Worm (Caenorhabditis elegans): ENCODE measurements around the gene F49E2.2.
A peak's percentile ranks its signal among the peaks of the same experiment; 100 is the strongest.

Gene F49E2.2

DNA sequence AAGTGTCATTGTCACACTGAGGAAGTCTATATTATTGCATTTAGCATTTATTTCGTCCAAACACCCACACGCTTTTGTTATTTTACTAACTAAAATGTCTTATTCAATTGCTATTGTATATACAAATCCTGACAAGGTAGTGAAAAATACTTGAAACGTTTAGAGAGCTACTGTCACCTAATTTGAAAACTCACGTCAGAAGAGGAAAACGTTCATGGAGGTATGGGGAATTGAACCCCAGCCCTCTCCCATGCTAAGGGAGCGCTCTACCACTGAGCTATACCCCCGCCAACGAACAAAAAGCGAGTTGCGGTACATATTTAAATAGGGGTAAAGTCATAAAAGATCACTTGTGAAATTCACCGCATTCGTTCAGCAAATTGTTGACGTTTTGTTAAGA, 56.1 kb downstream of the F49E2.2 start:
- no peak for TF ChIP-seq cog-1 (tag; optimal IDR thresholded peaks at IDR 0.05)
- TF ChIP-seq ref-1 (GFP tag; conservative IDR thresholded peaks at IDR 0.05), result 0 out of 2 replicates have a peak, but pooled peaks have one; percentile 37
- TF ChIP-seq flt-1 (GFP tag; IDR thresholded peaks at IDR 0.05), result peak; percentile 83
- TF ChIP-seq tab-1 (GFP tag; IDR thresholded peaks at IDR 0.05), result peak; percentile 73
- no peak for TF ChIP-seq med-1 (GFP tag; optimal IDR thresholded peaks at IDR 0.05; ENCODE audit: insufficient read depth)
- TF ChIP-seq T22C8.4 (GFP tag; IDR thresholded peaks at IDR 0.05), result peak; percentile 32; the same call in 1 of the 2 replicates
- TF ChIP-seq ztf-23 (GFP tag; IDR thresholded peaks at IDR 0.05), result peak; percentile 75
- TF ChIP-seq klf-2 (GFP tag; conservative IDR thresholded peaks at IDR 0.05), result no peak
- no peak for TF ChIP-seq ztf-29 (GFP tag; IDR thresholded peaks at IDR 0.05)

All from whole organism, midembryonic.